Worm (Caenorhabditis elegans) whole organism, L1 larva: Measurements from ENCODE around the gene C55A6.7.

Source experiments
- C04F5.9 ChIP-seq: sonication (generic microtip); optimal IDR thresholded peaks from 2 replicates; lab custom pipeline; 2016; ENCODE audit warnings: missing genetic modification characterization, missing compliant biosample characterization
- C16A3.4 ChIP-seq: fragments of 150-350 bp; optimal IDR thresholded peaks from 2 replicates; lab custom pipeline; 2014; ENCODE audit warnings: missing biosample characterization, missing genetic modification characterization
- Y116A8C.19 ChIP-seq: sonication (generic microtip); optimal IDR thresholded peaks from 2 replicates; lab custom pipeline; 2016; ENCODE audit warnings: missing compliant biosample characterization, missing genetic modification characterization, borderline replicate concordance
- alr-1 ChIP-seq: fragments of 200-800 bp; sonication (Bioruptor generic); optimal IDR thresholded peaks from 2 replicates; lab custom pipeline; 2018; ENCODE audit warnings: borderline replicate concordance, mild to moderate bottlenecking, missing genetic modification characterization, missing compliant biosample characterization
- blmp-1 ChIP-seq: fragments of 150-350 bp; optimal IDR thresholded peaks from 2 replicates; lab custom pipeline; 2014; ENCODE audit warnings: missing biosample characterization, missing genetic modification characterization
- ceh-82 ChIP-seq, 3 experiments: fragments of 150-350 bp in 1 of 3; sonication (generic microtip) in 2 of 3; optimal IDR thresholded peaks; 2 replicates each; lab custom pipeline; 2014 to 2017; ENCODE audit warnings: missing biosample characterization in 3 of 3, missing genetic modification characterization in 3 of 3
- ceh-88 ChIP-seq: fragments of 200-800 bp; sonication (Bioruptor generic); IDR thresholded peaks from 2 replicates; pipeline ENCODE4 v1.3.6; 2022; ENCODE audit warnings: missing genetic modification characterization, missing compliant biosample characterization
- dpl-1 ChIP-seq, 3 experiments: fragments of 150-350 bp in 2 of 3; sonication (generic microtip) in 1 of 3; optimal IDR thresholded peaks; 2 replicates each; lab custom pipeline; 2014 to 2017; ENCODE audit warnings: missing biosample characterization in 3 of 3, missing genetic modification characterization in 3 of 3, missing genetic modification reagents in 3 of 3
- efl-1 ChIP-seq, 4 experiments: fragments of 150-350 bp; optimal IDR thresholded peaks in 3 of 4; peaks in 1 of 4; 1 replicate in 1 of 4; 2 replicates in 3 of 4; lab custom pipeline; 2014; ENCODE audit warnings: missing biosample characterization in 2 of 4, missing genetic modification characterization in 2 of 4, missing genetic modification reagents in 2 of 4
- egl-27 ChIP-seq, 2 experiments: fragments of 150-350 bp in 1 of 2; sonication (generic microtip); optimal IDR thresholded peaks; 3 replicates each; lab custom pipeline; 2017 to 2018; ENCODE audit warnings: missing biosample characterization in 2 of 2, missing genetic modification characterization in 2 of 2, missing genetic modification reagents in 2 of 2
- elt-3 ChIP-seq, 6 experiments: fragments of 150-350 bp in 1 of 6; sonication (generic microtip); optimal IDR thresholded peaks; 2 replicates each; lab custom pipeline; 2017 to 2018; ENCODE audit warnings: missing biosample characterization in 6 of 6, missing genetic modification characterization in 6 of 6, inconsistent platforms in 1 of 6
- ets-5 ChIP-seq: fragments of 200-800 bp; sonication (Bioruptor generic); IDR thresholded peaks from 2 replicates; pipeline ENCODE4 v1.3.6; 2022; ENCODE audit warnings: missing genetic modification characterization, missing compliant biosample characterization
- fkh-8 ChIP-seq: sonication (generic microtip); optimal IDR thresholded peaks from 2 replicates; lab custom pipeline; 2016; ENCODE audit warnings: mild to moderate bottlenecking, missing genetic modification characterization, missing compliant biosample characterization
- fos-1 ChIP-seq: fragments of 150-350 bp; optimal IDR thresholded peaks from 2 replicates; lab custom pipeline; 2014; ENCODE audit warnings: missing biosample characterization, missing genetic modification characterization
- grh-1 ChIP-seq: fragments of 200-800 bp; sonication (Bioruptor generic); IDR thresholded peaks from 2 replicates; pipeline ENCODE4 v1.3.6; 2022; ENCODE audit warnings: missing genetic modification reagents, missing genetic modification characterization, missing compliant biosample characterization
- hlh-17 ChIP-seq: fragments of 200-800 bp; sonication (Bioruptor generic); optimal IDR thresholded peaks from 2 replicates; lab custom pipeline; 2018; ENCODE audit warnings: missing genetic modification characterization, mild to moderate bottlenecking, missing compliant biosample characterization, moderate library complexity, borderline replicate concordance
- lin-13 ChIP-seq: fragments of 150-350 bp; optimal IDR thresholded peaks from 2 replicates; lab custom pipeline; 2014; ENCODE audit warnings: missing biosample characterization, missing genetic modification reagents, missing genetic modification characterization
- lin-14 ChIP-seq: fragments of 200-800 bp; sonication (Bioruptor generic); optimal IDR thresholded peaks from 2 replicates; lab custom pipeline; 2018; ENCODE audit warnings: mild to moderate bottlenecking, missing genetic modification characterization, moderate library complexity, missing compliant biosample characterization
- lin-15B ChIP-seq: fragments of 150-350 bp; sonication (generic microtip); optimal IDR thresholded peaks from 3 replicates; lab custom pipeline; 2014; ENCODE audit warnings: missing biosample characterization, missing genetic modification characterization
- lin-35 ChIP-seq, 2 experiments: fragments of 150-350 bp; optimal IDR thresholded peaks; 2 replicates each; lab custom pipeline; 2014; ENCODE audit warnings: missing biosample characterization in 2 of 2, missing genetic modification characterization in 2 of 2, missing genetic modification reagents in 2 of 2
- lsy-2 ChIP-seq, 2 experiments: fragments of 150-350 bp; optimal IDR thresholded peaks; 2 replicates each; lab custom pipeline; 2014; ENCODE audit warnings: missing biosample characterization in 2 of 2, missing genetic modification characterization in 2 of 2
- mab-9 ChIP-seq: fragments of 200-800 bp; sonication (Bioruptor generic); IDR thresholded peaks from 2 replicates; pipeline ENCODE4 v1.3.6; 2022; ENCODE audit warnings: missing genetic modification reagents, missing genetic modification characterization, missing compliant biosample characterization
- mdl-1 ChIP-seq, 2 experiments: fragments of 150-350 bp; optimal IDR thresholded peaks; 2 replicates each; lab custom pipeline; 2014 to 2017; ENCODE audit warnings: missing biosample characterization in 2 of 2, missing genetic modification characterization in 2 of 2, inconsistent platforms in 1 of 2
- mep-1 ChIP-seq: fragments of 150-350 bp; optimal IDR thresholded peaks from 2 replicates; lab custom pipeline; 2014; ENCODE audit warnings: missing biosample characterization, missing genetic modification characterization
- nhr-11 ChIP-seq: fragments of 150-350 bp; optimal IDR thresholded peaks from 2 replicates; lab custom pipeline; 2014; ENCODE audit warnings: missing biosample characterization, missing genetic modification characterization
- nhr-19 ChIP-seq: fragments of 200-800 bp; sonication (Bioruptor generic); conservative IDR thresholded peaks from 2 replicates; pipeline ENCODE4 v1.3.6; 2022; ENCODE audit warnings: missing genetic modification characterization, missing compliant biosample characterization
- nhr-20 ChIP-seq: sonication (generic microtip); optimal IDR thresholded peaks from 2 replicates; lab custom pipeline; 2016; ENCODE audit warnings: mild to moderate bottlenecking, missing genetic modification characterization, missing compliant biosample characterization
- nhr-237 ChIP-seq: fragments of 150-350 bp; optimal IDR thresholded peaks from 2 replicates; lab custom pipeline; 2014; ENCODE audit warnings: missing biosample characterization, missing genetic modification characterization
- nhr-28 ChIP-seq: fragments of 150-350 bp; optimal IDR thresholded peaks from 2 replicates; lab custom pipeline; 2014; ENCODE audit warnings: missing biosample characterization, missing genetic modification characterization
- nhr-47 ChIP-seq: sonication (generic microtip); optimal IDR thresholded peaks from 2 replicates; lab custom pipeline; 2016; ENCODE audit warnings: mild to moderate bottlenecking, missing genetic modification characterization, moderate library complexity, missing compliant biosample characterization
- nhr-71 ChIP-seq: sonication (generic microtip); optimal IDR thresholded peaks from 2 replicates; lab custom pipeline; 2016; ENCODE audit warnings: mild to moderate bottlenecking, missing genetic modification characterization, moderate library complexity, missing compliant biosample characterization
- nhr-76 ChIP-seq: sonication (generic microtip); optimal IDR thresholded peaks from 2 replicates; lab custom pipeline; 2017; ENCODE audit warnings: missing biosample characterization, missing genetic modification characterization
- nhr-77 ChIP-seq: fragments of 150-350 bp; optimal IDR thresholded peaks from 2 replicates; lab custom pipeline; 2014; ENCODE audit warnings: missing biosample characterization, missing genetic modification characterization
- nhr-84 ChIP-seq: sonication (generic microtip); optimal IDR thresholded peaks from 2 replicates; lab custom pipeline; 2017; ENCODE audit warnings: missing biosample characterization, missing genetic modification characterization
- nhr-85 ChIP-seq: sonication (generic microtip); peaks from one replicate; lab custom pipeline; 2016; ENCODE audit warnings: missing genetic modification characterization, inconsistent platforms, missing compliant biosample characterization
- nhr-90 ChIP-seq: sonication (generic microtip); optimal IDR thresholded peaks from 2 replicates; lab custom pipeline; 2016; ENCODE audit warnings: mild to moderate bottlenecking, missing genetic modification characterization, missing compliant biosample characterization; ENCODE audit not compliant: poor library complexity
- pax-3 ChIP-seq: fragments of 200-800 bp; sonication (Bioruptor generic); optimal IDR thresholded peaks from 2 replicates; lab custom pipeline; 2018; ENCODE audit warnings: mild to moderate bottlenecking, missing genetic modification characterization, moderate library complexity, missing compliant biosample characterization
- rnt-1 ChIP-seq: sonication (generic microtip); optimal IDR thresholded peaks from 2 replicates; lab custom pipeline; 2016; ENCODE audit warnings: mild to moderate bottlenecking, missing genetic modification characterization, moderate library complexity, missing compliant biosample characterization
- snu-23 ChIP-seq: sonication (generic microtip); optimal IDR thresholded peaks from 2 replicates; lab custom pipeline; 2016; ENCODE audit warnings: missing genetic modification characterization, missing compliant biosample characterization
- sup-37 ChIP-seq: fragments of 200-800 bp; sonication (Bioruptor generic); optimal IDR thresholded peaks from 2 replicates; lab custom pipeline; 2018; ENCODE audit warnings: mild to moderate bottlenecking, missing genetic modification characterization, missing compliant biosample characterization
- swsn-7 ChIP-seq: sonication (generic microtip); optimal IDR thresholded peaks from 2 replicates; lab custom pipeline; 2016; ENCODE audit warnings: missing genetic modification characterization, missing compliant biosample characterization
- tbx-2 ChIP-seq: sonication (generic microtip); optimal IDR thresholded peaks from 2 replicates; lab custom pipeline; 2016; ENCODE audit warnings: missing genetic modification characterization, missing compliant biosample characterization
- unc-130 ChIP-seq: fragments of 150-350 bp; optimal IDR thresholded peaks from 2 replicates; lab custom pipeline; 2017; ENCODE audit warnings: missing biosample characterization, missing genetic modification characterization, inconsistent platforms
- unc-30 ChIP-seq: sonication (generic microtip); optimal IDR thresholded peaks from 2 replicates; lab custom pipeline; 2017; ENCODE audit warnings: missing biosample characterization, missing genetic modification characterization
- unc-62 ChIP-seq: fragments of 150-350 bp; optimal IDR thresholded peaks from 2 replicates; lab custom pipeline; 2014; ENCODE audit warnings: missing biosample characterization, missing genetic modification reagents, missing genetic modification characterization
- unc-98 ChIP-seq: fragments of 200-800 bp; sonication (Bioruptor generic); IDR thresholded peaks from 2 replicates; pipeline ENCODE4 v1.3.6; 2022; ENCODE audit warnings: missing genetic modification characterization, missing compliant biosample characterization
- xbp-1 ChIP-seq: sonication (generic microtip); optimal IDR thresholded peaks from 2 replicates; lab custom pipeline; 2016; ENCODE audit warnings: missing genetic modification characterization, missing compliant biosample characterization
- zip-4 ChIP-seq: fragments of 200-800 bp; sonication (Bioruptor generic); optimal IDR thresholded peaks from 2 replicates; lab custom pipeline; 2018; ENCODE audit warnings: mild to moderate bottlenecking, missing genetic modification characterization, moderate library complexity, missing compliant biosample characterization

Gene C55A6.7

ce11 chrV:11531831-11532534, 11.7 kb upstream of the C55A6.7 start (continued):
- no peak for TF ChIP-seq hlh-17 (GFP tag; lab: Kevin White, UChicago)
- TF ChIP-seq lin-15B: no peak
- peak; percentile 30 for TF ChIP-seq nhr-11
- TF ChIP-seq nhr-237 (tag; lab: Kevin White, UChicago): peak; percentile 35
- no peak for TF ChIP-seq zip-4 (GFP tag; lab: Kevin White, UChicago)

ce11 chrV:11531100-11531499, 10.8 kb upstream of the C55A6.7 start:
- TF ChIP-seq C04F5.9 (tag; lab: Kevin White, UChicago): no peak
- no peak for TF ChIP-seq nhr-76
- peak; percentile 42 for TF ChIP-seq rnt-1
- TF ChIP-seq swsn-7 (tag; lab: Kevin White, UChicago): peak; percentile 31
- TF ChIP-seq mab-9: 0 out of 2 replicates have a peak, but pooled peaks have one; percentile 23
- TF ChIP-seq fkh-8: no peak
- TF ChIP-seq grh-1: peak; percentile 87
- peak; percentile 35 for TF ChIP-seq tbx-2 (tag; lab: Kevin White, UChicago)
- peak; percentile 82 for TF ChIP-seq nhr-71
- peak in 2 of 3 experiments; percentile 22 to 36 for TF ChIP-seq dpl-1 (GFP tag; optimal IDR thresholded peaks at IDR 0.05; lab: Kevin White, UChicago)
- peak in 1 of 3 experiments; percentile 23 for TF ChIP-seq ceh-82 (tag; optimal IDR thresholded peaks at IDR 0.05; lab: Kevin White, UChicago)
- TF ChIP-seq lin-13 (GFP tag; lab: Kevin White, UChicago): peak; percentile 55
- peak; percentile 56 for TF ChIP-seq nhr-47 (tag; lab: Kevin White, UChicago)
- peak; percentile 94 for TF ChIP-seq lin-14
- TF ChIP-seq snu-23 (GFP tag; lab: Kevin White, UChicago): peak; percentile 83
- peak in 1 of 2 experiments; percentile 12 for TF ChIP-seq egl-27 (tag; optimal IDR thresholded peaks at IDR 0.05; lab: Kevin White, UChicago)
- peak; percentile 84 for TF ChIP-seq unc-130 (tag; lab: Kevin White, UChicago)
- TF ChIP-seq nhr-20 (tag; lab: Kevin White, UChicago): peak; percentile 90
- TF ChIP-seq efl-1 (optimal IDR thresholded peaks at IDR 0.05; lab: Kevin White, UChicago): peak; percentile 20 to 39
- TF ChIP-seq efl-1 (GFP tag; optimal IDR thresholded peaks at IDR 0.05 in 1 of 2; lab: Kevin White, UChicago): peak in 1 of 2 experiments; percentile 6
- no peak for TF ChIP-seq sup-37
- TF ChIP-seq C16A3.4 (tag; lab: Kevin White, UChicago): peak; percentile 49
- TF ChIP-seq ceh-88 (GFP tag; lab: Robert Waterston, UW): peak; percentile 29; the same call in 1 of the 2 replicates
- TF ChIP-seq unc-98 (GFP tag; lab: Robert Waterston, UW): no peak
- TF ChIP-seq lsy-2 (tag; optimal IDR thresholded peaks at IDR 0.05; lab: Kevin White, UChicago): peak; percentile 56 to 84
- TF ChIP-seq nhr-90 (tag; lab: Kevin White, UChicago): peak; percentile 76
- no peak for TF ChIP-seq nhr-28
- TF ChIP-seq nhr-77: no peak
- TF ChIP-seq fos-1: peak; percentile 45
- TF ChIP-seq blmp-1: peak; percentile 99
- no peak for TF ChIP-seq Y116A8C.19 (tag; lab: Kevin White, UChicago)
- TF ChIP-seq unc-30: no peak
- TF ChIP-seq mep-1 (tag; lab: Kevin White, UChicago): peak; percentile 85
- peak in 1 of 2 experiments; percentile 69 for TF ChIP-seq mdl-1 (tag; optimal IDR thresholded peaks at IDR 0.05; lab: Kevin White, UChicago)
- TF ChIP-seq pax-3 (tag; lab: Kevin White, UChicago): no peak
- TF ChIP-seq ets-5 (GFP tag; lab: Robert Waterston, UW): no peak
- TF ChIP-seq nhr-19 (GFP tag; lab: Robert Waterston, UW): peak; percentile 41; the same call in 1 of the 2 replicates
- TF ChIP-seq xbp-1 (tag; lab: Kevin White, UChicago): peak; percentile 8
- peak; percentile 100 for TF ChIP-seq nhr-85 (tag; lab: Kevin White, UChicago)
- TF ChIP-seq elt-3 (tag; optimal IDR thresholded peaks at IDR 0.05; lab: Kevin White, UChicago): peak in 5 of 6 experiments; percentile 58 to 92 (median 89)
- TF ChIP-seq lin-35 (GFP tag; optimal IDR thresholded peaks at IDR 0.05; lab: Kevin White, UChicago): peak in 1 of 2 experiments; percentile 72
- TF ChIP-seq alr-1 (tag; lab: Kevin White, UChicago): no peak
- TF ChIP-seq unc-62: no peak
- no peak for TF ChIP-seq nhr-84
